Worm (Caenorhabditis elegans) whole organism, young adult: ENCODE data around the gene C08D8.1.

ENCODE experiments used
- B0261.1 ChIP-seq: sonication (generic microtip); optimal IDR thresholded peaks from 2 replicates; lab custom pipeline; 2016; ENCODE audit warnings: mild to moderate bottlenecking, missing genetic modification characterization, moderate library complexity, missing compliant biosample characterization
- F23B12.7 ChIP-seq: sonication (generic microtip); optimal IDR thresholded peaks from 2 replicates; lab custom pipeline; 2017; ENCODE audit warnings: missing genetic modification characterization, mild to moderate bottlenecking, missing compliant biosample characterization, antibody characterized with exemption, moderate library complexity; ENCODE audit not compliant: insufficient read depth
- F57C9.4 ChIP-seq: sonication (generic microtip); optimal IDR thresholded peaks from 2 replicates; lab custom pipeline; 2017; ENCODE audit warnings: mild to moderate bottlenecking, missing genetic modification characterization, missing compliant biosample characterization
- T26A5.8 ChIP-seq: sonication (generic microtip); optimal IDR thresholded peaks from 2 replicates; lab custom pipeline; 2016; ENCODE audit warnings: missing genetic modification characterization, missing compliant biosample characterization
- ZK185.1 ChIP-seq: sonication (generic microtip); optimal IDR thresholded peaks from 2 replicates; lab custom pipeline; 2016; ENCODE audit warnings: mild to moderate bottlenecking, missing genetic modification characterization, missing compliant biosample characterization; ENCODE audit not compliant: poor library complexity, severe bottlenecking
- akir-1 ChIP-seq: fragments of 200-800 bp; sonication (Bioruptor generic); optimal IDR thresholded peaks from 2 replicates; lab custom pipeline; 2018; ENCODE audit warnings: mild to moderate bottlenecking, missing genetic modification characterization, moderate library complexity, missing compliant biosample characterization
- athp-1 ChIP-seq: sonication (generic microtip); optimal IDR thresholded peaks from 2 replicates; lab custom pipeline; 2017; ENCODE audit warnings: mild to moderate bottlenecking, missing genetic modification characterization, missing compliant biosample characterization
- cebp-1 ChIP-seq, 2 experiments: fragments of 200-800 bp in 1 of 2; sonication (Bioruptor generic) in 1 of 2; sonication (generic microtip) in 1 of 2; IDR thresholded peaks in 1 of 2; optimal IDR thresholded peaks in 1 of 2; 2 replicates each; pipeline versions ENCODE4 v1.3.6 to Lab custom; 2017 to 2022; ENCODE audit warnings: missing compliant biosample characterization in 2 of 2, missing genetic modification characterization in 2 of 2, mild to moderate bottlenecking in 1 of 2, missing genetic modification reagents in 1 of 2, moderate library complexity in 1 of 2
- ceh-27 ChIP-seq: fragments of 200-800 bp; sonication (Bioruptor generic); optimal IDR thresholded peaks from 2 replicates; lab custom pipeline; 2018; ENCODE audit warnings: mild to moderate bottlenecking, missing genetic modification characterization, moderate library complexity, missing compliant biosample characterization
- dpl-1 ChIP-seq: fragments of 150-350 bp; optimal IDR thresholded peaks from 2 replicates; lab custom pipeline; 2014; ENCODE audit warnings: missing biosample characterization, missing genetic modification reagents, missing genetic modification characterization
- efl-1 ChIP-seq: fragments of 150-350 bp; optimal IDR thresholded peaks from 2 replicates; lab custom pipeline; 2014; ENCODE audit warnings: missing biosample characterization, missing genetic modification reagents, missing genetic modification characterization
- ekl-4 ChIP-seq: fragments of 200-800 bp; sonication (Bioruptor generic); IDR thresholded peaks from 2 replicates; pipeline ENCODE4 v1.3.6; 2022; ENCODE audit warnings: missing genetic modification reagents, missing genetic modification characterization, missing compliant biosample characterization
- him-1 ChIP-seq: sonication (generic microtip); optimal IDR thresholded peaks from 2 replicates; lab custom pipeline; 2016; ENCODE audit warnings: missing genotype, missing genetic modification reagents, missing genetic modification characterization, missing compliant biosample characterization
- lin-40 ChIP-seq: sonication (generic microtip); optimal IDR thresholded peaks from 2 replicates; lab custom pipeline; 2016; ENCODE audit warnings: missing genetic modification characterization, mild to moderate bottlenecking, missing compliant biosample characterization, missing genotype, missing genetic modification reagents
- lsl-1 ChIP-seq: fragments of 200-800 bp; sonication (Bioruptor generic); optimal IDR thresholded peaks from 2 replicates; lab custom pipeline; 2018; ENCODE audit warnings: mild to moderate bottlenecking, missing genetic modification characterization, moderate library complexity, missing compliant biosample characterization
- lsy-27 ChIP-seq: sonication (generic microtip); optimal IDR thresholded peaks from 2 replicates; lab custom pipeline; 2017; ENCODE audit warnings: missing genetic modification characterization, mild to moderate bottlenecking, missing compliant biosample characterization, antibody characterized with exemption, missing genotype, borderline replicate concordance; ENCODE audit not compliant: insufficient read depth
- mel-28 ChIP-seq: sonication (generic microtip); optimal IDR thresholded peaks from 2 replicates; lab custom pipeline; 2016; ENCODE audit warnings: borderline replicate concordance, mild to moderate bottlenecking, missing genetic modification characterization, missing compliant biosample characterization
- nfyb-1 ChIP-seq: fragments of 200-800 bp; sonication (Bioruptor generic); IDR thresholded peaks from 2 replicates; pipeline ENCODE4 v1.3.6; 2022; ENCODE audit warnings: missing genetic modification reagents, missing genetic modification characterization, missing compliant biosample characterization
- nhr-80 ChIP-seq: sonication (generic microtip); optimal IDR thresholded peaks from 2 replicates; lab custom pipeline; 2016; ENCODE audit warnings: missing genetic modification characterization, missing compliant biosample characterization
- pbrm-1 ChIP-seq: fragments of 200-800 bp; sonication (Bioruptor generic); IDR thresholded peaks from 2 replicates; pipeline ENCODE4 v1.3.6; 2022; ENCODE audit warnings: missing genetic modification reagents, missing genetic modification characterization, missing compliant biosample characterization
- pha-4 ChIP-seq: fragments of 150-350 bp; sonication (generic microtip); optimal IDR thresholded peaks from 2 replicates; lab custom pipeline; 2014; ENCODE audit warnings: missing biosample characterization, missing genetic modification reagents, missing genetic modification characterization
- sdz-38 ChIP-seq: sonication (generic microtip); optimal IDR thresholded peaks from 2 replicates; lab custom pipeline; 2016; ENCODE audit warnings: missing genotype, missing genetic modification characterization, missing compliant biosample characterization
- snpc-1.1 ChIP-seq: sonication (generic microtip); optimal IDR thresholded peaks from 2 replicates; lab custom pipeline; 2017; ENCODE audit warnings: missing genetic modification characterization, mild to moderate bottlenecking, missing compliant biosample characterization, antibody characterized with exemption, moderate library complexity, missing genotype, missing genetic modification reagents; ENCODE audit not compliant: insufficient read depth
- snpc-1.3 ChIP-seq: sonication (generic microtip); optimal IDR thresholded peaks from 2 replicates; lab custom pipeline; 2017; ENCODE audit warnings: missing genetic modification characterization, mild to moderate bottlenecking, missing compliant biosample characterization, antibody characterized with exemption, moderate library complexity, missing genotype, missing genetic modification reagents; ENCODE audit not compliant: insufficient read depth
- snpc-3.4 ChIP-seq: sonication (generic microtip); optimal IDR thresholded peaks from 2 replicates; lab custom pipeline; 2017; ENCODE audit warnings: missing genetic modification characterization, mild to moderate bottlenecking, missing compliant biosample characterization, antibody characterized with exemption, moderate library complexity, missing genotype, missing genetic modification reagents
- snpc-4 ChIP-seq, 5 experiments: fragments of 150-350 bp in 1 of 5; sonication (generic microtip) in 4 of 5; optimal IDR thresholded peaks; 2 replicates each; lab custom pipeline; 2014 to 2018; ENCODE audit warnings: missing genetic modification characterization in 5 of 5, missing biosample characterization in 3 of 5, antibody characterized with exemption in 2 of 5, mild to moderate bottlenecking in 2 of 5, missing compliant biosample characterization in 2 of 5, missing genotype in 2 of 5, moderate library complexity in 2 of 5, missing genetic modification reagents in 1 of 5
- tbp1 ChIP-seq: fragments of 200-800 bp; sonication (Bioruptor generic); optimal IDR thresholded peaks from 2 replicates; lab custom pipeline; 2018; ENCODE audit warnings: mild to moderate bottlenecking, missing genetic modification characterization, missing compliant biosample characterization
- unc-130 ChIP-seq: sonication (generic microtip); optimal IDR thresholded peaks from 2 replicates; lab custom pipeline; 2016; ENCODE audit warnings: missing genetic modification reagents, missing genetic modification characterization, missing compliant biosample characterization
- unc-62 ChIP-seq: fragments of 150-350 bp; optimal IDR thresholded peaks from 2 replicates; lab custom pipeline; 2014; ENCODE audit warnings: missing biosample characterization, missing genetic modification reagents, missing genetic modification characterization
- xnd-1 ChIP-seq: sonication (generic microtip); optimal IDR thresholded peaks from 2 replicates; lab custom pipeline; 2016; ENCODE audit warnings: missing genotype, missing genetic modification reagents, missing genetic modification characterization, missing compliant biosample characterization
- zim-3 ChIP-seq: sonication (generic microtip); optimal IDR thresholded peaks from 2 replicates; lab custom pipeline; 2017; ENCODE audit warnings: mild to moderate bottlenecking, missing genetic modification characterization, moderate library complexity, missing compliant biosample characterization
- ztf-18 ChIP-seq: sonication (generic microtip); optimal IDR thresholded peaks from 2 replicates; lab custom pipeline; 2016; ENCODE audit warnings: missing genotype, mild to moderate bottlenecking, missing genetic modification characterization, missing compliant biosample characterization

C08D8.1 gene

DNA sequence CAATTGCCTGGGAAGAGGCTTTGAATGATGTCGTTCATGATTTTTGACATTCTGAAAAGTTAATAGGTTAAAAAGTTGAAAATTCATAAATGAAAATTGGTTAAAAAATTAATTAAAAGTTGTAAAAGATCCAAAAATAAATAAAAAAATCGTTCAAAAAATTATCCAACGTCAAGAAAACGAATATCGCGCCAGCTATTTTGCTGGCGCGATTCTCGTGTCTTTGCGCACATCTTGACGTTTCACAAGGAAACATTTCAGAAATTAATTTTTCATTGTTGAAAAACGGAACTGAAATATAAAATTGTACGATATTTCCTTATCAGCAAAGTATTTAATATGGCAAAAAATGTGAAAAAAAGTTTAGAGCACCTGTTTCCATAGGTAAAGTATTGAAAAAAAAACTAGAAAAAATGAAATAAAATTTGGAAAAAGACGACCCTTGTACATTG lies 13.6 kb downstream of the C08D8.1 start, which contains the start of gene mpdu-1:
Gene mpdu-1 (minus strand): TSS at position 51 of the 452 bp plus-strand sequence.
- TF ChIP-seq efl-1 (peak; percentile 26), lin-40 (tag; lab: Kevin White, UChicago) (peak; percentile 67), dpl-1 (GFP tag; lab: Kevin White, UChicago) (peak; percentile 28), lsl-1 (GFP tag; lab: Kevin White, UChicago) (peak; percentile 42), unc-62 (no peak), ztf-18 (peak; percentile 94), akir-1 (GFP tag; lab: Kevin White, UChicago) (no peak), nhr-80 (peak; percentile 67), snpc-3.4 (tag; lab: Kevin White, UChicago) (peak; percentile 52), snpc-1.3 (tag; lab: Kevin White, UChicago) (peak; percentile 20), snpc-1.1 (tag; lab: Kevin White, UChicago) (peak; percentile 57), pbrm-1 (GFP tag; lab: Robert Waterston, UW) (no peak), unc-130 (GFP tag; lab: Kevin White, UChicago) (no peak), zim-3 (no peak), snpc-4 (GFP tag; optimal IDR thresholded peaks at IDR 0.05; lab: Kevin White, UChicago) (peak; percentile 28), snpc-4 (tag; optimal IDR thresholded peaks at IDR 0.05; lab: Kevin White, UChicago) (peak in 2 of 4 experiments; percentile 72 to 82), F23B12.7 (tag; lab: Kevin White, UChicago) (peak; percentile 74), B0261.1 (tag; lab: Kevin White, UChicago) (no peak), lsy-27 (tag; lab: Kevin White, UChicago) (no peak), him-1 (tag; lab: Kevin White, UChicago) (peak; percentile 21), xnd-1 (peak; percentile 29), mel-28 (tag; lab: Kevin White, UChicago) (no peak), ZK185.1 (tag; lab: Kevin White, UChicago) (peak; percentile 12)

DNA sequence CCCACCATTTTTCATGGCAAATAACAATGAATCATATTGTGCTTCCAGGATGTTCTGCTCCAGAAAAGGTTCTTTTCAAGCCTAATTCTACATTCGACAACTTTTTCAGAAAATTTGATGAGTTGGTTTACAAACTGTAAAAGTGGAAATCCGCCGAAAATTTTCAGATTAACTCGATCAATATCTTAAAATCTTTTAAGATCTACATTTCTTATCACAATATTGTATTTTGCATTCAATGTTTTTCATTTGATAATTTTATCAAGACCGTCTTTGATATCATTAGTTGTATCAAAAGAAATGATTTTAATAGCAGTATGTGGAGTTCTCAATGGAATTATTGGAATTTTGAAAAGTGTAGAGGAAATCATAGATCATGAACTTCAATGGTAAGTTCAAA lies 14.2 kb downstream of the C08D8.1 start, which contains the start of gene F38E1.6:
Gene F38E1.6 (plus strand): TSS at position 301 of the 400 bp plus-strand sequence.
- TF ChIP-seq unc-62 (no peak), athp-1 (tag; lab: Kevin White, UChicago) (no peak)

DNA sequence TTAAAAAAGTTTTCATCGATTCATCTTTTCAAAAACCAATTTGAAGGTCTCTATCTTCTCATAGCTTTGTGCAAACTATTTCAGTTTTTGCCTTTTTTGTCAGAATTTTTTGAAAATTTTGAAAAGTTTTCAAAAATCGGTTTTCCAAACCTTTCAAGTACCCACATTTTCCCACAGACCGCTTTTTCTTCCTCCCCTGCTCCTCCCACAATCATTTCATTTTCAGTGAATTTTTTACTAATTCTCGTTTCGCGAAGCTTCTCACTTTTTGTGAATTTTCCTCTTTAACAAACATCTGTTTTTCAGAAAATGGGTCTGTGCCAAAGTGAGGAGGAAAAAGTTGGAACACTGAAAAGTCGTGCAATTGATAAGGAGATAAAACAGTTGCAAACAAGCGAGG lies 25.1 kb downstream of the C08D8.1 start, which contains the start of gene gpa-2:
Gene gpa-2 (plus strand): TSS at position 301 of the 400 bp plus-strand sequence.
- TF ChIP-seq nfyb-1 = no peak
- TF ChIP-seq pbrm-1 (GFP tag; lab: Robert Waterston, UW) = no peak
- no peak for TF ChIP-seq unc-130 (GFP tag; lab: Kevin White, UChicago)
- no peak for TF ChIP-seq pha-4 (tag; lab: Kevin White, UChicago)
- no peak for TF ChIP-seq T26A5.8 (tag; lab: Kevin White, UChicago)
- no peak for TF ChIP-seq ceh-27 (GFP tag; lab: Kevin White, UChicago)
- TF ChIP-seq sdz-38 (tag; lab: Kevin White, UChicago) = no peak
- no peak for TF ChIP-seq cebp-1 (GFP tag; IDR thresholded peaks at IDR 0.05; lab: Robert Waterston, UW)
- no peak for TF ChIP-seq cebp-1 (tag; optimal IDR thresholded peaks at IDR 0.05; lab: Kevin White, UChicago)
- TF ChIP-seq ekl-4 = no peak
- no peak for TF ChIP-seq tbp1 (GFP tag; lab: Kevin White, UChicago)
- TF ChIP-seq F57C9.4 (tag; lab: Kevin White, UChicago) = no peak
